Worm (Caenorhabditis elegans) whole organism, L2 larva: ENCODE data around the gene tebp-1.

Experiments used
- C34F6.9 ChIP-seq: fragments of 150-350 bp; optimal IDR thresholded peaks from 2 replicates; lab custom pipeline; 2014; ENCODE audit warnings: missing biosample characterization, missing genetic modification characterization
- R02D3.7 ChIP-seq: fragments of 150-350 bp; optimal IDR thresholded peaks from 2 replicates; lab custom pipeline; 2014; ENCODE audit warnings: missing biosample characterization, missing genetic modification characterization
- Y55F3AM.14 ChIP-seq: fragments of 200-800 bp; sonication (Bioruptor generic); optimal IDR thresholded peaks from 2 replicates; lab custom pipeline; 2018; ENCODE audit warnings: mild to moderate bottlenecking, missing genetic modification characterization, missing compliant biosample characterization
- ZK546.5 ChIP-seq: sonication (generic microtip); optimal IDR thresholded peaks from 2 replicates; lab custom pipeline; 2017; ENCODE audit warnings: missing biosample characterization, missing genetic modification characterization
- alr-1 ChIP-seq: fragments of 150-350 bp; optimal IDR thresholded peaks from 2 replicates; lab custom pipeline; 2014; ENCODE audit warnings: missing biosample characterization, missing genetic modification characterization
- ama-1 ChIP-seq: fragments of 150-350 bp; optimal IDR thresholded peaks from 2 replicates; lab custom pipeline; 2018; ENCODE audit warnings: inconsistent platforms
- blmp-1 ChIP-seq: sonication (generic microtip); optimal IDR thresholded peaks from 2 replicates; lab custom pipeline; 2017; ENCODE audit warnings: missing genetic modification characterization, mild to moderate bottlenecking, missing compliant biosample characterization, antibody characterized with exemption, moderate library complexity; ENCODE audit not compliant: insufficient read depth
- ceh-82 ChIP-seq: fragments of 150-350 bp; optimal IDR thresholded peaks from 2 replicates; lab custom pipeline; 2014; ENCODE audit warnings: missing biosample characterization, missing genetic modification characterization
- crh-2 ChIP-seq: sonication (generic microtip); optimal IDR thresholded peaks from 2 replicates; lab custom pipeline; 2017; ENCODE audit warnings: missing biosample characterization, missing genetic modification characterization
- dmd-4 ChIP-seq: sonication (generic microtip); optimal IDR thresholded peaks from 2 replicates; lab custom pipeline; 2017; ENCODE audit warnings: missing biosample characterization, missing genetic modification characterization
- egl-27 ChIP-seq: sonication (generic microtip); optimal IDR thresholded peaks from 3 replicates; lab custom pipeline; 2017; ENCODE audit warnings: missing biosample characterization, missing genetic modification reagents, missing genetic modification characterization
- elt-1 ChIP-seq: fragments of 150-350 bp; optimal IDR thresholded peaks from 2 replicates; lab custom pipeline; 2014; ENCODE audit warnings: missing biosample characterization, missing genetic modification characterization
- elt-3 ChIP-seq: sonication (generic microtip); optimal IDR thresholded peaks from 2 replicates; lab custom pipeline; 2017; ENCODE audit warnings: missing biosample characterization, missing genetic modification characterization
- fos-1 ChIP-seq: fragments of 150-350 bp; optimal IDR thresholded peaks from 2 replicates; lab custom pipeline; 2014; ENCODE audit warnings: missing biosample characterization, missing genetic modification characterization
- gmeb-1 ChIP-seq: fragments of 150-350 bp; optimal IDR thresholded peaks from 2 replicates; lab custom pipeline; 2014; ENCODE audit warnings: missing biosample characterization, missing genetic modification characterization
- lin-11 ChIP-seq: fragments of 150-350 bp; sonication (generic microtip); optimal IDR thresholded peaks from 2 replicates; lab custom pipeline; 2014; ENCODE audit warnings: missing biosample characterization, missing genetic modification characterization, inconsistent platforms, mixed read lengths
- lin-13 ChIP-seq: fragments of 150-350 bp; optimal IDR thresholded peaks from 2 replicates; lab custom pipeline; 2014; ENCODE audit warnings: missing biosample characterization, missing genetic modification reagents, missing genetic modification characterization
- lin-39 ChIP-seq: fragments of 150-350 bp; optimal IDR thresholded peaks from 2 replicates; lab custom pipeline; 2014; ENCODE audit warnings: missing biosample characterization, missing genetic modification reagents, missing genetic modification characterization
- lsy-2 ChIP-seq, 2 experiments: fragments of 150-350 bp in 1 of 2; sonication (generic microtip) in 1 of 2; optimal IDR thresholded peaks; 2 replicates each; lab custom pipeline; 2014 to 2017; ENCODE audit warnings: missing biosample characterization in 2 of 2, missing genetic modification characterization in 2 of 2
- mab-5 ChIP-seq: fragments of 150-350 bp; optimal IDR thresholded peaks from 2 replicates; lab custom pipeline; 2014; ENCODE audit warnings: missing biosample characterization, missing genetic modification characterization
- mdl-1 ChIP-seq, 2 experiments: fragments of 150-350 bp in 1 of 2; sonication (generic microtip) in 1 of 2; optimal IDR thresholded peaks; 2 replicates each; lab custom pipeline; 2017; ENCODE audit warnings: missing biosample characterization in 2 of 2, missing genetic modification characterization in 2 of 2
- nhr-10 ChIP-seq: sonication (generic microtip); optimal IDR thresholded peaks from 2 replicates; lab custom pipeline; 2017; ENCODE audit warnings: missing biosample characterization, missing genetic modification characterization
- nhr-11 ChIP-seq: fragments of 150-350 bp; optimal IDR thresholded peaks from 2 replicates; lab custom pipeline; 2014; ENCODE audit warnings: missing biosample characterization, missing genetic modification characterization
- nhr-12 ChIP-seq: fragments of 150-350 bp; optimal IDR thresholded peaks from 2 replicates; lab custom pipeline; 2014; ENCODE audit warnings: missing biosample characterization, missing genetic modification characterization
- nhr-129 ChIP-seq: fragments of 150-350 bp; optimal IDR thresholded peaks from 2 replicates; lab custom pipeline; 2014; ENCODE audit warnings: missing biosample characterization, missing genetic modification characterization
- nhr-21 ChIP-seq: fragments of 150-350 bp; optimal IDR thresholded peaks from 2 replicates; lab custom pipeline; 2014; ENCODE audit warnings: missing biosample characterization, missing genetic modification characterization
- nhr-23 ChIP-seq: fragments of 150-350 bp; optimal IDR thresholded peaks from 2 replicates; lab custom pipeline; 2014; ENCODE audit warnings: missing biosample characterization, missing genetic modification reagents, missing genetic modification characterization
- nhr-237 ChIP-seq: fragments of 150-350 bp; optimal IDR thresholded peaks from 2 replicates; lab custom pipeline; 2014; ENCODE audit warnings: missing biosample characterization, missing genetic modification characterization
- nhr-25 ChIP-seq: fragments of 150-350 bp; sonication (generic microtip); optimal IDR thresholded peaks from 3 replicates; lab custom pipeline; 2014; ENCODE audit warnings: missing biosample characterization, missing genetic modification characterization
- nhr-6 ChIP-seq: fragments of 150-350 bp; optimal IDR thresholded peaks from 2 replicates; lab custom pipeline; 2014; ENCODE audit warnings: missing biosample characterization, missing genetic modification characterization
- sem-4 ChIP-seq: fragments of 150-350 bp; optimal IDR thresholded peaks from 2 replicates; lab custom pipeline; 2014; ENCODE audit warnings: missing biosample characterization, missing genetic modification reagents, missing genetic modification characterization
- skn-1 ChIP-seq: sonication (generic microtip); optimal IDR thresholded peaks from 2 replicates; lab custom pipeline; 2017; ENCODE audit warnings: missing biosample characterization, missing genetic modification characterization
- sma-3 ChIP-seq: sonication (generic microtip); optimal IDR thresholded peaks from 2 replicates; lab custom pipeline; 2016; ENCODE audit warnings: missing genetic modification reagents, missing genetic modification characterization, missing compliant biosample characterization
- sma-9 ChIP-seq, 2 experiments: fragments of 150-350 bp in 1 of 2; sonication (generic microtip) in 1 of 2; optimal IDR thresholded peaks; 2 replicates each; lab custom pipeline; 2014 to 2016; ENCODE audit warnings: missing genetic modification characterization in 2 of 2, mild to moderate bottlenecking in 1 of 2, missing biosample characterization in 1 of 2, missing compliant biosample characterization in 1 of 2, missing genetic modification reagents in 1 of 2, moderate library complexity in 1 of 2
- snpc-4 ChIP-seq: fragments of 150-350 bp; optimal IDR thresholded peaks from 2 replicates; lab custom pipeline; 2014; ENCODE audit warnings: missing biosample characterization, missing genetic modification characterization
- unc-55 ChIP-seq: fragments of 150-350 bp; sonication (generic microtip); optimal IDR thresholded peaks from 3 replicates; lab custom pipeline; 2014; ENCODE audit warnings: missing biosample characterization, missing genetic modification reagents, missing genetic modification characterization
- unc-62 ChIP-seq: fragments of 150-350 bp; optimal IDR thresholded peaks from 2 replicates; lab custom pipeline; 2014; ENCODE audit warnings: missing biosample characterization, missing genetic modification reagents, missing genetic modification characterization
- zag-1 ChIP-seq: fragments of 150-350 bp; optimal IDR thresholded peaks from 2 replicates; lab custom pipeline; 2014; ENCODE audit warnings: missing biosample characterization, missing genetic modification characterization
- ztf-11 ChIP-seq: sonication (generic microtip); optimal IDR thresholded peaks from 2 replicates; lab custom pipeline; 2017; ENCODE audit warnings: missing biosample characterization, missing genetic modification characterization

Gene tebp-1

DNA sequence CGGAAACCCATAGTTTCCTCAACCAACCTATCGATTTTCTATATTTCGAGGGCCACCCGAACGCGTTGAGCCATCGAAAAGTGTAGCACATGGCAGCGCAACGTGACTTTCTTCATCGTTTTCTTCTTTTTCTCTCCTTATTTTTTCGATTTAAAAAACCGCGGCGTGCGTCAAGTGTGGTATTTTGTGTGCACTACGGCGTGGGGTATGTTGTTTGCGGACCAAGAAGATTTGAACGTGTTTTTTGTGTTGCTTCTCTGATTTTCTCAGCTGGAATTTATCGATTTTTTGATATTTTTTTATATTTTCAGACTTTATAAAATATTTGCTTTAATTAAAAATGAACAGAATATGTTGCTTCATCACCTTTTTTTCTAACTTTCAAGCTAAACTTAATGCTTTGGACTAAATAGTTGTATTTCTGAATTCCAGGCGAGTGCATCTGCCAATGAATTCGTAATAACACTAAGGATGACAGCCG, 3.8 kb upstream of the tebp-1 start, which contains the start of the genes agl-1 and pfs-2 (continued):
- TF ChIP-seq ztf-11 (tag; lab: Kevin White, UChicago) (no peak), nhr-11 (tag; lab: Kevin White, UChicago) (no peak)

DNA sequence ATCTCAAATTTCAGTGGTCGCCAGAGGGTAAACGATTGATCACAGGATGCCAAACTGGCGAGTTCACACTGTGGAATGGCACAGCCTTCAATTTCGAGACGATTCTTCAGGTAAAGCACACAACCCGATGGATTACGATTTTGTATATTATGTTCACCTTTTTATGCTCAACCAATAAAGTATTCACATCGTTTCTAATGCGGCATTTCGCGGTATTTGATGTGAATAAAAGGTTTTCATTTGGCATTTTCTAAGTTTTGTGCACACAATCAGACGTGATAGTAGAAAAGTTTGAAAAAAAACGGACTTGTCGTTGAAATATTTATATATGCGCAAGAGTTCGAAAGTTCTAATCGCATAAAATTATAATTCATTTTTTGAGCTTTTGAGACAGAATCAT, 2.8 kb upstream of the tebp-1 start:
- TF ChIP-seq sma-9 (GFP tag; optimal IDR thresholded peaks at IDR 0.05; lab: Kevin White, UChicago), result no peak
- TF ChIP-seq sma-9 (tag; optimal IDR thresholded peaks at IDR 0.05; lab: Kevin White, UChicago), result no peak
- TF ChIP-seq ama-1 (lab: Kevin White, UChicago), result no peak
- TF ChIP-seq skn-1 (tag; lab: Kevin White, UChicago), result no peak
- TF ChIP-seq lin-39, result no peak
- TF ChIP-seq unc-55 (GFP tag; lab: Kevin White, UChicago), result no peak
- no peak for TF ChIP-seq gmeb-1 (tag; lab: Kevin White, UChicago)

DNA sequence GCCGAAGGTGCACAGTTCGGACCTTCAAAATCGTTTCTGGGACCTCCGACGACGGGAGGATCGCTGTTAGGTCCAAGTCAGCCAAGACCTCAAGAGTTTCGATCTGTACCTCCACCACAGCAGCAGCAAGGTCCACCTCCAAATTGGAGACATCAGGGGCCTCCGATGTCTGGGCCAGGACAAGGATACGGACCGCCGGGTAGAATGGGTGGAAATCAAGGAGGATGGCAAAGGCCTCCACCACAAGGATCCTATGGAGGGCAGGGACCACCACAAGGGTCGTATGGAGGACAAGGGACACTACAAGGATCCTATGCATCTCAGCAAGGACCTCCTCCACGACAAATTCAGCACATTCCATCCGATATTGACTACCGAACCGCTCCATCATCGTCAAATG, 1.1 kb upstream of the tebp-1 start:
- no peak for TF ChIP-seq lsy-2 (tag; optimal IDR thresholded peaks at IDR 0.05; lab: Kevin White, UChicago)
- no peak for TF ChIP-seq nhr-10
- no peak for TF ChIP-seq mab-5 (tag; lab: Kevin White, UChicago)
- TF ChIP-seq nhr-12, result no peak
- no peak for TF ChIP-seq sem-4 (tag; lab: Kevin White, UChicago)
- TF ChIP-seq crh-2 (tag; lab: Kevin White, UChicago), result no peak
- TF ChIP-seq ama-1 (lab: Kevin White, UChicago), result no peak
- no peak for TF ChIP-seq gmeb-1 (tag; lab: Kevin White, UChicago)
- no peak for TF ChIP-seq alr-1 (tag; lab: Kevin White, UChicago)
- TF ChIP-seq ztf-11 (tag; lab: Kevin White, UChicago), result no peak
- no peak for TF ChIP-seq C34F6.9
- TF ChIP-seq ZK546.5 (tag; lab: Kevin White, UChicago), result no peak
- TF ChIP-seq egl-27 (tag; lab: Kevin White, UChicago), result no peak
- no peak for TF ChIP-seq nhr-25 (tag; lab: Kevin White, UChicago)
- no peak for TF ChIP-seq nhr-237 (tag; lab: Kevin White, UChicago)
- no peak for TF ChIP-seq lin-13
- no peak for TF ChIP-seq Y55F3AM.14 (GFP tag; lab: Kevin White, UChicago)
- no peak for TF ChIP-seq nhr-23
- no peak for TF ChIP-seq blmp-1 (tag; lab: Kevin White, UChicago)

DNA sequence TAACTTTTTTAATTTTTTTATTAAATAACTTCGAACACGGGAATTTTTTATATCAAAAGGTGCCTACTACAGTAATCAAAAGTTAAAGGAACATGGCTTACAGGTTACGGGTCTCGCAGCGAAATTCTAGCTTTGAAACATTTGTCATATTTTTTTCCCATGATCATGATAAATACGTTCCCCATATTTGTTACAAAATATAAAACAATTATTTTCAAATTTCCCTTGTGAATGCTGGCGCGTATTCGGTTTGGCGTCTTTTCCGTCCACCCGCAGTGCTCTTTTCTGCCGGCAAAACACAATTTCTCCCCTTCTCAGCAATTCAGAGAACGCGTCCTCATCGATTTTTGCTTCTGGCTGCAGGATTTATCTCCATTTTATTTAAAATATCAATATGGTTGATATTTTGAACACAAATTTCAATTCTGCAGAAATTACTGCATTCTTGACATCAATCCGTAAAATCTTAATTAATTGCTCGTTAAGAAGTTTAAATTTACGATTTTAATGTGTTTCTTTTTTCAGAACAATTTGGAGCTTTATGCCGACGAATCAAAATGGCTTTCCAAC, 3.4 kb downstream of the tebp-1 start, which contains the start of gene imb-2:
TSS of gene imb-2 (plus strand) at position 520 of the 570 bp plus-strand sequence.
- TF ChIP-seq nhr-6 (no peak), sem-4 (tag; lab: Kevin White, UChicago) (no peak), sma-9 (GFP tag; optimal IDR thresholded peaks at IDR 0.05; lab: Kevin White, UChicago) (no peak), sma-9 (tag; optimal IDR thresholded peaks at IDR 0.05; lab: Kevin White, UChicago) (no peak), lsy-2 (tag; optimal IDR thresholded peaks at IDR 0.05; lab: Kevin White, UChicago) (peak; percentile 23 to 88), blmp-1 (tag; lab: Kevin White, UChicago) (no peak), zag-1 (peak; percentile 45), ztf-11 (tag; lab: Kevin White, UChicago) (no peak), sma-3 (no peak), dmd-4 (no peak), unc-62 (GFP tag; lab: Kevin White, UChicago) (no peak), elt-1 (no peak), nhr-129 (peak; percentile 44), elt-3 (tag; lab: Kevin White, UChicago) (no peak), nhr-237 (tag; lab: Kevin White, UChicago) (no peak), fos-1 (peak; percentile 18), skn-1 (tag; lab: Kevin White, UChicago) (no peak), R02D3.7 (tag; lab: Kevin White, UChicago) (no peak), ceh-82 (tag; lab: Kevin White, UChicago) (no peak), ZK546.5 (tag; lab: Kevin White, UChicago) (no peak), crh-2 (tag; lab: Kevin White, UChicago) (peak; percentile 60), unc-55 (GFP tag; lab: Kevin White, UChicago) (peak; percentile 80), nhr-23 (no peak), nhr-21 (no peak), snpc-4 (peak; percentile 6), C34F6.9 (peak; percentile 68), lin-39 (no peak), mdl-1 (tag; optimal IDR thresholded peaks at IDR 0.05; lab: Kevin White, UChicago) (no peak), nhr-12 (no peak), nhr-10 (no peak), nhr-11 (tag; lab: Kevin White, UChicago) (no peak), lin-11 (tag; lab: Kevin White, UChicago) (peak; percentile 66), Y55F3AM.14 (GFP tag; lab: Kevin White, UChicago) (no peak), ama-1 (lab: Kevin White, UChicago) (no peak), egl-27 (tag; lab: Kevin White, UChicago) (no peak), mab-5 (tag; lab: Kevin White, UChicago) (peak; percentile 43)
